Fruit fly (Drosophila melanogaster) whole organism, embryonic: Measurements from ENCODE around the gene red.
A peak's percentile ranks its signal among the peaks of the same experiment; 100 is the strongest.

Source experiments
- Abd-B ChIP-seq: fragments of 200-800 bp; sonication (Bioruptor generic); optimal IDR thresholded peaks from 2 replicates; lab custom pipeline; 2018; ENCODE audit warnings: missing biosample characterization, mild to moderate bottlenecking, missing genetic modification characterization, moderate library complexity
- C15 ChIP-seq: fragments of 200-800 bp; sonication (Bioruptor generic); IDR thresholded peaks from 3 replicates; pipeline ENCODE4 v1.3.6; 2022; ENCODE audit warnings: missing biosample characterization, missing genetic modification characterization
- CG10274 ChIP-seq: fragments of 200-800 bp; sonication (Bioruptor generic); optimal IDR thresholded peaks from 3 replicates; lab custom pipeline; 2017; ENCODE audit warnings: missing biosample characterization, mild to moderate bottlenecking, missing genetic modification characterization
- CG10321 ChIP-seq: fragments of 200-800 bp; sonication (Bioruptor generic); IDR thresholded peaks from 2 replicates; pipeline ENCODE4 v1.3.6; 2022; ENCODE audit warnings: missing biosample characterization, missing genetic modification characterization
- CG10366 ChIP-seq: fragments of 200-800 bp; sonication (Bioruptor generic); IDR thresholded peaks from 2 replicates; pipeline ENCODE4 v1.3.6; 2022; ENCODE audit warnings: missing biosample characterization, missing genetic modification characterization
- CG10462 ChIP-seq: fragments of 200-800 bp; sonication (Bioruptor generic); optimal IDR thresholded peaks from 2 replicates; lab custom pipeline; 2016; ENCODE audit warnings: missing biosample characterization, missing genetic modification characterization
- CG10959 ChIP-seq: fragments of 200-800 bp; sonication (Bioruptor generic); IDR thresholded peaks from 2 replicates; pipeline ENCODE4 v1.3.6; 2022; ENCODE audit warnings: missing biosample characterization, missing genetic modification characterization
- CG12104 ChIP-seq: fragments of 200-800 bp; sonication (Bioruptor generic); optimal IDR thresholded peaks from 3 replicates; lab custom pipeline; 2016; ENCODE audit warnings: missing biosample characterization, missing genetic modification characterization
- CG12219 ChIP-seq: fragments of 200-800 bp; sonication (Bioruptor generic); optimal IDR thresholded peaks from 3 replicates; lab custom pipeline; 2018; ENCODE audit warnings: missing biosample characterization, mild to moderate bottlenecking, missing genetic modification characterization
- CG13775 ChIP-seq: fragments of 200-800 bp; sonication (Bioruptor generic); optimal IDR thresholded peaks from 3 replicates; lab custom pipeline; 2017; ENCODE audit warnings: missing biosample characterization, mild to moderate bottlenecking, missing genetic modification characterization
- CG14860 ChIP-seq: fragments of 200-800 bp; sonication (Bioruptor generic); IDR thresholded peaks from 3 replicates; pipeline ENCODE4 v1.3.6; 2022; ENCODE audit warnings: missing biosample characterization, missing genetic modification characterization; ENCODE audit not compliant: partially characterized antibody
- CG17361 ChIP-seq: fragments of 200-800 bp; sonication (Bioruptor generic); IDR thresholded peaks from 3 replicates; pipeline ENCODE4 v1.3.6; 2022; ENCODE audit warnings: missing biosample characterization, missing genetic modification characterization
- CG18011 ChIP-seq: fragments of 200-800 bp; sonication (Bioruptor generic); optimal IDR thresholded peaks from 2 replicates; lab custom pipeline; 2017; ENCODE audit warnings: missing biosample characterization, missing genetic modification characterization, mild to moderate bottlenecking, moderate library complexity, missing genotype
- CG2199 ChIP-seq: fragments of 200-800 bp; sonication (Bioruptor generic); IDR thresholded peaks from 3 replicates; pipeline ENCODE4 v1.3.6; 2022; ENCODE audit warnings: missing biosample characterization, missing genetic modification characterization
- CG2202 ChIP-seq: fragments of 200-800 bp; sonication (Bioruptor generic); optimal IDR thresholded peaks from 2 replicates; lab custom pipeline; 2018; ENCODE audit warnings: missing biosample characterization, mild to moderate bottlenecking, missing genetic modification characterization
- CG4282 ChIP-seq: fragments of 200-800 bp; sonication (Bioruptor generic); optimal IDR thresholded peaks from 2 replicates; lab custom pipeline; 2016; ENCODE audit warnings: missing biosample characterization, missing genetic modification characterization
- CG4328 ChIP-seq: fragments of 200-800 bp; sonication (Bioruptor generic); optimal IDR thresholded peaks from 3 replicates; lab custom pipeline; 2017; ENCODE audit warnings: missing biosample characterization, missing genetic modification reagents, missing genetic modification characterization
- CG4360 ChIP-seq: fragments of 200-800 bp; sonication (Bioruptor generic); IDR thresholded peaks from 2 replicates; pipeline ENCODE4 v1.3.6; 2022; ENCODE audit warnings: missing biosample characterization, missing genetic modification characterization
- CG6765 ChIP-seq: fragments of 200-800 bp; sonication (Bioruptor generic); optimal IDR thresholded peaks from 3 replicates; lab custom pipeline; 2017; ENCODE audit warnings: missing biosample characterization, mild to moderate bottlenecking, missing genetic modification characterization
- CG7357 ChIP-seq: fragments of 200-800 bp; sonication (Bioruptor generic); IDR thresholded peaks from 3 replicates; pipeline ENCODE4 v1.3.6; 2022; ENCODE audit warnings: missing biosample characterization, missing genetic modification characterization
- CG7372 ChIP-seq: fragments of 200-800 bp; sonication (Bioruptor generic); IDR thresholded peaks from 2 replicates; pipeline ENCODE4 v1.3.6; 2022; ENCODE audit warnings: missing biosample characterization, missing genetic modification characterization
- CG7745 ChIP-seq: fragments of 200-800 bp; sonication (Bioruptor generic); optimal IDR thresholded peaks from 2 replicates; lab custom pipeline; 2018; ENCODE audit warnings: missing biosample characterization, mild to moderate bottlenecking, missing genetic modification characterization, moderate library complexity
- CG7839 ChIP-seq: fragments of 200-800 bp; sonication (Bioruptor generic); optimal IDR thresholded peaks from 3 replicates; lab custom pipeline; 2018; ENCODE audit warnings: missing biosample characterization, mild to moderate bottlenecking, missing genetic modification characterization, moderate library complexity
- CG8089 ChIP-seq: fragments of 200-800 bp; sonication (Bioruptor generic); optimal IDR thresholded peaks from 3 replicates; lab custom pipeline; 2016; ENCODE audit warnings: missing biosample characterization, missing genetic modification characterization
- CG8359 ChIP-seq: fragments of 200-800 bp; sonication (Bioruptor generic); optimal IDR thresholded peaks from 2 replicates; lab custom pipeline; 2017; ENCODE audit warnings: missing biosample characterization, mild to moderate bottlenecking, missing genetic modification characterization, borderline replicate concordance
- CG9609 ChIP-seq: fragments of 200-800 bp; sonication (Bioruptor generic); optimal IDR thresholded peaks from 3 replicates; lab custom pipeline; 2016; ENCODE audit warnings: missing biosample characterization, missing genetic modification characterization
- Dll ChIP-seq: fragments of 200-800 bp; sonication (Bioruptor generic); IDR thresholded peaks from 4 replicates; pipeline ENCODE4 v1.3.6; 2022; ENCODE audit warnings: missing biosample characterization, missing genetic modification characterization; ENCODE audit not compliant: partially characterized antibody
- Hand ChIP-seq: fragments of 200-800 bp; sonication (Bioruptor generic); optimal IDR thresholded peaks from 2 replicates; lab custom pipeline; 2017; ENCODE audit warnings: mild to moderate bottlenecking, missing biosample characterization, missing genetic modification reagents, missing genetic modification characterization
- MTF-1 ChIP-seq: fragments of 200-800 bp; sonication (Bioruptor generic); optimal IDR thresholded peaks from 2 replicates; lab custom pipeline; 2018; ENCODE audit warnings: missing biosample characterization, mild to moderate bottlenecking, missing genetic modification characterization, borderline replicate concordance
- Mes4 ChIP-seq: fragments of 200-800 bp; sonication (Bioruptor generic); optimal IDR thresholded peaks from 2 replicates; lab custom pipeline; 2016; ENCODE audit warnings: missing biosample characterization, missing genetic modification characterization
- Nf-YA ChIP-seq: fragments of 200-800 bp; sonication (Bioruptor generic); IDR thresholded peaks from 2 replicates; pipeline ENCODE4 v1.3.6; 2022; ENCODE audit warnings: missing biosample characterization, missing genetic modification characterization
- Oaz ChIP-seq: fragments of 200-800 bp; sonication (Bioruptor generic); IDR thresholded peaks from 2 replicates; pipeline ENCODE4 v1.3.6; 2022; ENCODE audit warnings: missing biosample characterization, missing genetic modification characterization
- amos ChIP-seq: fragments of 200-800 bp; sonication (Bioruptor generic); IDR thresholded peaks from 2 replicates; pipeline ENCODE4 v1.3.6; 2022; ENCODE audit warnings: missing biosample characterization, missing genetic modification characterization; ENCODE audit not compliant: partially characterized antibody
- bab2 ChIP-seq: fragments of 200-800 bp; sonication (Bioruptor generic); optimal IDR thresholded peaks from 2 replicates; lab custom pipeline; 2016; ENCODE audit warnings: missing biosample characterization, missing genetic modification characterization
- chn ChIP-seq: fragments of 200-800 bp; sonication (Bioruptor generic); optimal IDR thresholded peaks from 2 replicates; lab custom pipeline; 2016; ENCODE audit warnings: missing biosample characterization, missing genetic modification characterization
- da ChIP-seq: fragments of 200-800 bp; sonication (Bioruptor generic); optimal IDR thresholded peaks from 2 replicates; lab custom pipeline; 2016; ENCODE audit warnings: missing biosample characterization, missing genetic modification characterization
- gcm ChIP-seq: fragments of 200-800 bp; sonication (Bioruptor generic); optimal IDR thresholded peaks from 2 replicates; lab custom pipeline; 2019; ENCODE audit warnings: missing biosample characterization, mild to moderate bottlenecking, missing genetic modification characterization, moderate library complexity
- ind ChIP-seq: fragments of 200-800 bp; sonication (Bioruptor generic); optimal IDR thresholded peaks from 3 replicates; lab custom pipeline; 2016; ENCODE audit warnings: missing biosample characterization, missing genetic modification characterization
- jing ChIP-seq: fragments of 200-800 bp; sonication (Bioruptor generic); optimal IDR thresholded peaks from 2 replicates; lab custom pipeline; 2018; ENCODE audit warnings: missing biosample characterization, mild to moderate bottlenecking, missing genetic modification characterization
- jumu ChIP-seq: fragments of 200-800 bp; sonication (Bioruptor generic); optimal IDR thresholded peaks from 3 replicates; lab custom pipeline; 2016; ENCODE audit warnings: missing biosample characterization, missing genetic modification characterization
- lbe ChIP-seq: fragments of 200-800 bp; sonication (Bioruptor generic); optimal IDR thresholded peaks from 2 replicates; lab custom pipeline; 2016; ENCODE audit warnings: missing biosample characterization, mild to moderate bottlenecking, missing genetic modification characterization
- maf-S ChIP-seq: fragments of 200-800 bp; sonication (Bioruptor generic); optimal IDR thresholded peaks from 2 replicates; lab custom pipeline; 2016; ENCODE audit warnings: missing biosample characterization, missing genetic modification characterization
- nerfin-1 ChIP-seq: fragments of 200-800 bp; sonication (Bioruptor generic); optimal IDR thresholded peaks from 3 replicates; lab custom pipeline; 2019; ENCODE audit warnings: missing biosample characterization, mild to moderate bottlenecking, missing genetic modification characterization, moderate library complexity
- onecut ChIP-seq: fragments of 200-800 bp; sonication (Bioruptor generic); IDR thresholded peaks from 2 replicates; pipeline ENCODE4 v1.3.6; 2022; ENCODE audit warnings: missing biosample characterization, missing genetic modification characterization
- ro ChIP-seq: fragments of 200-800 bp; sonication (Bioruptor generic); IDR thresholded peaks from 2 replicates; pipeline ENCODE4 v1.3.6; 2022; ENCODE audit warnings: missing biosample characterization, missing genetic modification characterization
- salm ChIP-seq: fragments of 200-800 bp; sonication (Bioruptor generic); optimal IDR thresholded peaks from 2 replicates; lab custom pipeline; 2018; ENCODE audit warnings: missing biosample characterization, mild to moderate bottlenecking, missing genetic modification characterization
- sqz ChIP-seq: fragments of 200-800 bp; sonication (Bioruptor generic); optimal IDR thresholded peaks from 3 replicates; lab custom pipeline; 2018; ENCODE audit warnings: missing biosample characterization, mild to moderate bottlenecking, missing genetic modification characterization
- trem ChIP-seq: fragments of 200-800 bp; optimal IDR thresholded peaks from 3 replicates; lab custom pipeline; 2019; ENCODE audit warnings: missing biosample characterization, mild to moderate bottlenecking, missing genetic modification characterization, moderate library complexity
- vfl ChIP-seq: fragments of 200-800 bp; sonication (Bioruptor generic); optimal IDR thresholded peaks from 2 replicates; lab custom pipeline; 2016; ENCODE audit warnings: missing biosample characterization, missing genetic modification characterization

The red gene

dm6 chr3R:14326250-14327112 is 37.6 kb downstream of the red start, which contains the start of the genes Afti and ATPsynE (continued):
- TF ChIP-seq chn (GFP tag; lab: Kevin White, UChicago) (peak; percentile 63), lbe (no peak), MTF-1 (GFP tag; lab: Kevin White, UChicago) (peak; percentile 46), CG7357 (GFP tag; lab: Robert Waterston, UW) (peak; percentile 83), Dll (GFP tag; lab: Robert Waterston, UW) (peak; percentile 53; the same call in 3 of the 4 replicates), CG8359 (GFP tag; lab: Kevin White, UChicago) (no peak), CG9609 (GFP tag; lab: Kevin White, UChicago) (peak; percentile 63), CG6765 (GFP tag; lab: Kevin White, UChicago) (no peak), CG2202 (tag; lab: Kevin White, UChicago) (peak; percentile 9), CG17361 (peak; percentile 74), CG12104 (GFP tag; lab: Kevin White, UChicago) (peak; percentile 60), jing (GFP tag; lab: Kevin White, UChicago) (peak; percentile 20), bab2 (GFP tag; lab: Kevin White, UChicago) (peak; percentile 70), CG4328 (GFP tag; lab: Kevin White, UChicago) (peak; percentile 42), ro (GFP tag; lab: Robert Waterston, UW) (no peak), CG10959 (GFP tag; lab: Robert Waterston, UW) (no peak), Abd-B (no peak), maf-S (peak; percentile 37), C15 (GFP tag; lab: Robert Waterston, UW) (no peak), Hand (GFP tag; lab: Kevin White, UChicago) (no peak), CG18011 (GFP tag; lab: Kevin White, UChicago) (no peak), da (GFP tag; lab: Kevin White, UChicago) (no peak), CG7372 (peak; percentile 62), Nf-YA (GFP tag; lab: Robert Waterston, UW) (no peak; the same call in 1 of the 2 replicates), Mes4 (peak; percentile 43), CG10462 (peak; percentile 33), CG7745 (tag; lab: Kevin White, UChicago) (no peak), amos (peak; percentile 76), CG4360 (GFP tag; lab: Robert Waterston, UW) (peak; percentile 77), jumu (GFP tag; lab: Kevin White, UChicago) (peak; percentile 72), CG10366 (peak; percentile 59), sqz (GFP tag; lab: Kevin White, UChicago) (no peak), CG4282 (GFP tag; lab: Kevin White, UChicago) (no peak), gcm (GFP tag; lab: Kevin White, UChicago) (peak; percentile 3), trem (tag; lab: Kevin White, UChicago) (peak; percentile 74), vfl (GFP tag; lab: Kevin White, UChicago) (peak; percentile 53), CG2199 (GFP tag; lab: Robert Waterston, UW) (no peak), CG10321 (GFP tag; lab: Robert Waterston, UW) (no peak), CG8089 (GFP tag; lab: Kevin White, UChicago) (peak; percentile 60), CG7839 (tag; lab: Kevin White, UChicago) (no peak), Oaz (GFP tag; lab: Robert Waterston, UW) (0 out of 2 replicates have a peak, but pooled peaks have one; percentile 11), ind (peak; percentile 80), CG10274 (GFP tag; lab: Kevin White, UChicago) (peak; percentile 5), CG12219 (peak; percentile 5), nerfin-1 (tag; lab: Kevin White, UChicago) (peak; percentile 98), salm (tag; lab: Kevin White, UChicago) (no peak), CG14860 (GFP tag; lab: Robert Waterston, UW) (peak; percentile 59), CG13775 (GFP tag; lab: Kevin White, UChicago) (peak; percentile 67), onecut (GFP tag; lab: Robert Waterston, UW) (peak; percentile 45)
